Fruit fly (Drosophila melanogaster): Measurements from ENCODE around the gene Sik2.

DNA sequence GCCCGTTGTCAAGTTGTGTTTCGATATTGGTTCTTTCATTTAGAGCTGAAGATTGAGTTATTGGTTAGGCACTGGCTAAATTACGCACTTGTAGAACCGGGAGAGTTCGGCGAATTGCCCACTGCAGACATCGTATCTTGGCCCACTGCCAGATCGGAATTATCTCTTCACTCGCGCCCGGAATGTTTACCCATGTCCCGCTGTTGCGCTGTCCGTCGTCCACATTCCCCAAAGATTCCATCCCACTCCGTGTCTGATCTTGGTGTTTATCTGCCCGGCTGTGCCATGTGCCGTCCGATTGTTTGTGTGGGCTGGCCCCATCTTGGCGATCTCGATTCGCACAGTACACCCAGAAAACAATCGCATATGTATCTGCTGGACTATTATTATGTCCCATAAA is 42.6 kb upstream of the Sik2 start:
- no peak for TF ChIP-seq pan (optimal IDR thresholded peaks at IDR 0.05)
- no peak for TF ChIP-seq psq (optimal IDR thresholded peaks at IDR 0.05)
